Worm (Caenorhabditis elegans): ENCODE data around the gene vps-18.

- TF ChIP-seq nhr-237 (tag; optimal IDR thresholded peaks at IDR 0.05) (no peak), ztf-11 (tag; optimal IDR thresholded peaks at IDR 0.05) (no peak), irx-1 (tag; optimal IDR thresholded peaks at IDR 0.05) (no peak), nhr-12 (tag; optimal IDR thresholded peaks at IDR 0.05) (no peak), rnt-1 (tag; optimal IDR thresholded peaks at IDR 0.05) (no peak), ztf-4 (tag; optimal IDR thresholded peaks at IDR 0.05) (no peak), F16B12.6 (tag; optimal IDR thresholded peaks at IDR 0.05) (no peak), C16A3.4 (tag; optimal IDR thresholded peaks at IDR 0.05) (no peak), isw-1 (GFP tag; IDR thresholded peaks at IDR 0.05) (no peak)
Measured at ce11 chrII:4470972-4471645, 10.2 kb downstream of the vps-18 start, which contains the start of gene W06B4.1.
